Worm (Caenorhabditis elegans): ENCODE results near the gene str-155.

Gene str-155

DNA sequence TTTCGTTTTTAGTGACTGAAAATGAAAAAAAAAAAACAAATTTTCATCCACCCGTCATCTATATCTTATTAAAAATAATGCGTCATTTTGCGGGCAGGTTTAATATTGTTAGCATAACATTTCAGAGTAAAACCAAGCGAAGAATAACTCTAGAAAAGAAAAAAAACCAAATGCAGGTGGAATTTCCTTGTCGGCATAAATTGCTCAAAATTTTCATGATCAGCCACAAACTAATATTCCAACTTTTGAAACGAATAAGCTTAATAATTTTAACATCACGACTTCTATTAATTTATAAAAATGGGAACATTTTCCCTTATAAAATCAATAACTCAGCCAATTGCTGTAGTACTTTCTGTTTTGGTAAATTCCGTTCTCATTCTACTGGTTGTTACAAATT, at the start of gene str-155:
Gene str-155 (plus strand): TSS at position 301 of the 400 bp plus-strand sequence.
- TF ChIP-seq sup-37 (GFP tag; optimal IDR thresholded peaks at IDR 0.05) = no peak
- TF ChIP-seq elt-2 (tag; optimal IDR thresholded peaks at IDR 0.05) = no peak
- no peak for TF ChIP-seq tlp-1 (tag; optimal IDR thresholded peaks at IDR 0.05)
- no peak for TF ChIP-seq nhr-47 (tag; optimal IDR thresholded peaks at IDR 0.05)
- TF ChIP-seq dpl-1 (GFP tag; optimal IDR thresholded peaks at IDR 0.05) = no peak
- no peak for TF ChIP-seq nhr-71 (tag; optimal IDR thresholded peaks at IDR 0.05)
- TF ChIP-seq pqm-1 (tag; optimal IDR thresholded peaks at IDR 0.05) = no peak
- TF ChIP-seq C04F5.9 (tag; optimal IDR thresholded peaks at IDR 0.05) = no peak
- TF ChIP-seq unc-30 (tag; optimal IDR thresholded peaks at IDR 0.05) = no peak
- TF ChIP-seq fkh-4 (tag; optimal IDR thresholded peaks at IDR 0.05; ENCODE audit: borderline replicate concordance) = no peak
- TF ChIP-seq skn-1 (tag; optimal IDR thresholded peaks at IDR 0.05) = no peak
- TF ChIP-seq fkh-10 (GFP tag; optimal IDR thresholded peaks at IDR 0.05) = no peak
- TF ChIP-seq nhr-11 (tag; optimal IDR thresholded peaks at IDR 0.05) = no peak
- no peak for TF ChIP-seq dsc-1 (tag; optimal IDR thresholded peaks at IDR 0.05)
- TF ChIP-seq sptf-1 (tag; optimal IDR thresholded peaks at IDR 0.05) = no peak
- no peak for TF ChIP-seq nhr-90 (tag; optimal IDR thresholded peaks at IDR 0.05; ENCODE audit: poor library complexity)

DNA sequence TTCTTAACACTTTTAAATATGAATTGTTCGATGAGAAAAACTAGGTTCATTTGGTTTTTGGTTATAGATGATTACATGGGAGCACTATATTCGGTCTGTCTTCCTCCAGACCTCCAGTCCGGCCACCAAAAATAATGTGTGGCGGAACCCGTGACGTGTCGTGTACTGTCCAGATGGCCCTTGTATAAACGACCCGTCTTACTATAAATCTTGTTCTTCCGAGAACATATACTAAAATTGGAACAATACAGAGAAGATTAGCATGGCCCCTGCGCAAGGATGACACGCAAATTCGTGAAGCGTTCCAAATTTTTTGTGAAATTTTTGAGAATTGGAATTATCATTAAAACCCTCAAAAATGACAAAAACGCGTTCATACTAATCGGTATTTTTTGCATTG, 49.2 kb upstream of the str-155 start:
- TF ChIP-seq ztf-4 (tag; optimal IDR thresholded peaks at IDR 0.05) = no peak
- TF ChIP-seq sox-4 (tag; optimal IDR thresholded peaks at IDR 0.05) = no peak
- no peak for TF ChIP-seq nhr-47 (tag; optimal IDR thresholded peaks at IDR 0.05)
- no peak for TF ChIP-seq nhr-90 (tag; optimal IDR thresholded peaks at IDR 0.05; ENCODE audit: poor library complexity)
- no peak for TF ChIP-seq pag-3 (tag; optimal IDR thresholded peaks at IDR 0.05; ENCODE audit: borderline replicate concordance, insufficient read depth)
- TF ChIP-seq nhr-19 (GFP tag; conservative IDR thresholded peaks at IDR 0.05) = no peak

DNA sequence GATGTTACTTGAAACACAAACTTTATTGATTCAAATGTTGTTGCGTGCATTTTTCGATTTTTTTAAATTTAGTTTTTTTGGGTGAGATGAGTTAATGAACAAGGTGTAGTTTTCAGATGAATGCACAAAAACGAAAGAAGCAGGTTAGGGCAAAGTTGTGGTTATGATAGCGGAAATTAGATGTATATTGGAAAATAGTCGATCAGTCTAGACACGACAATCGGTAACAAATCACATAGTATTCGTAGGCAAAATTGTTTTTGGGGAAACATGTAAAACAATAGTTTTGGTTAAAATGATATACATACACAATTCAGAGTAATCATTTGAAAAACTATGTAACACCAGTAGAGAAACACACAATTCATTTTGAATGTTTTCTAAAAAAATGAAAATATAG, 48.2 kb upstream of the str-155 start, which contains the start of gene str-172:
Gene str-172 (minus strand): TSS at position 101 of the 400 bp plus-strand sequence.
- TF ChIP-seq pax-3 (tag; optimal IDR thresholded peaks at IDR 0.05) (no peak), snu-23 (GFP tag; optimal IDR thresholded peaks at IDR 0.05) (no peak), fkh-8 (tag; optimal IDR thresholded peaks at IDR 0.05) (no peak), ztf-4 (tag; optimal IDR thresholded peaks at IDR 0.05) (no peak), rnt-1 (tag; optimal IDR thresholded peaks at IDR 0.05) (no peak), F16B12.6 (tag; optimal IDR thresholded peaks at IDR 0.05) (no peak), lsy-2 (tag; optimal IDR thresholded peaks at IDR 0.05) (no peak), pag-3 (tag; optimal IDR thresholded peaks at IDR 0.05; ENCODE audit: borderline replicate concordance, insufficient read depth) (no peak), mdl-1 (tag; optimal IDR thresholded peaks at IDR 0.05) (no peak), ztf-11 (tag; optimal IDR thresholded peaks at IDR 0.05) (no peak), nhr-47 (tag; optimal IDR thresholded peaks at IDR 0.05) (no peak), aha-1 (tag; optimal IDR thresholded peaks at IDR 0.05) (no peak), hlh-17 (GFP tag; optimal IDR thresholded peaks at IDR 0.05; ENCODE audit: borderline replicate concordance) (no peak), xbp-1 (tag; optimal IDR thresholded peaks at IDR 0.05) (no peak), nhr-19 (GFP tag; conservative IDR thresholded peaks at IDR 0.05) (no peak)

DNA sequence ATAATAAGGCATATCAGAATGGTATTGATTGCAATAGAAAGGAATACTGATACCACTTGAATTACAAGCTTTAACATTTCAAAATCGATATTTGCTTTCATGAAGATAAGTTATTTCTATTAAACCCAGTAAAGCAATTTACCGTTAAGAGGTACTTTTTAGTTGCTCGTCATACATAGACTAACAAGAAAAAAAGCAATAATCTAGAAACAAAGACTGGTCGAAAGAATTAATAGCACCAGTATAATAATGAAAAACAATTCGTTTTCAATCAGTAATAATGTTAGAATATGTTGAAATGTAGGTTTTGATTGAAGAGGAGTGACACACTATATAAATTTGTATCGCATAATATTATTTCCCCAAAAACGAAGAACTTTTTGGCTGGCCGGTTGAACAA, 45.2 kb upstream of the str-155 start, which contains the start of gene str-175:
Gene str-175 (minus strand): TSS at position 101 of the 400 bp plus-strand sequence.
- TF ChIP-seq fos-1 (tag; optimal IDR thresholded peaks at IDR 0.05) = no peak
- TF ChIP-seq ztf-11 (tag; optimal IDR thresholded peaks at IDR 0.05) = no peak
- no peak for TF ChIP-seq mdl-1 (tag; optimal IDR thresholded peaks at IDR 0.05)
- no peak for TF ChIP-seq isw-1 (GFP tag; IDR thresholded peaks at IDR 0.05)
- TF ChIP-seq unc-86 (tag; optimal IDR thresholded peaks at IDR 0.05) = no peak
- TF ChIP-seq unc-30 (tag; optimal IDR thresholded peaks at IDR 0.05) = no peak
- TF ChIP-seq pqm-1 (tag; optimal IDR thresholded peaks at IDR 0.05) = no peak
- no peak for TF ChIP-seq egl-27 (tag; optimal IDR thresholded peaks at IDR 0.05)
- no peak for TF ChIP-seq rnt-1 (tag; optimal IDR thresholded peaks at IDR 0.05)
- no peak for TF ChIP-seq nhr-85 (tag)
- TF ChIP-seq lin-13 (GFP tag; optimal IDR thresholded peaks at IDR 0.05) = no peak
- TF ChIP-seq zip-4 (GFP tag; optimal IDR thresholded peaks at IDR 0.05) = no peak
